Fruit fly (Drosophila melanogaster) whole organism, prepupa: ENCODE measurements around the gene Ppt1.

Experiments used
- Blimp-1 ChIP-seq: fragments of 200-800 bp; sonication (Bioruptor generic); optimal IDR thresholded peaks from 3 replicates; lab custom pipeline; 2017; ENCODE audit warnings: missing biosample characterization, missing genetic modification characterization, mild to moderate bottlenecking, moderate library complexity, missing genetic modification reagents
- CG10631 ChIP-seq: fragments of 200-800 bp; sonication (Bioruptor generic); optimal IDR thresholded peaks from 2 replicates; lab custom pipeline; 2016; ENCODE audit warnings: missing biosample characterization, missing genetic modification characterization
- CG11294 ChIP-seq: fragments of 200-800 bp; sonication (Bioruptor generic); IDR thresholded peaks from 2 replicates; pipeline ENCODE4 v1.3.6; 2022; ENCODE audit warnings: missing biosample characterization, missing genetic modification characterization
- CG11762 ChIP-seq: fragments of 200-800 bp; sonication (Bioruptor generic); optimal IDR thresholded peaks from 3 replicates; lab custom pipeline; 2016; ENCODE audit warnings: missing biosample characterization, missing genetic modification characterization; ENCODE audit not compliant: insufficient read depth
- CG11902 ChIP-seq: fragments of 200-800 bp; sonication (Bioruptor generic); optimal IDR thresholded peaks from 3 replicates; lab custom pipeline; 2016; ENCODE audit warnings: missing biosample characterization, missing genetic modification characterization
- CG15336 ChIP-seq: fragments of 200-800 bp; sonication (Bioruptor generic); IDR thresholded peaks from 2 replicates; pipeline ENCODE4 v1.3.6; 2022; ENCODE audit warnings: missing biosample characterization, missing genetic modification characterization
- CG1621 ChIP-seq: fragments of 200-800 bp; sonication (Bioruptor generic); optimal IDR thresholded peaks from 3 replicates; lab custom pipeline; 2018; ENCODE audit warnings: missing biosample characterization, mild to moderate bottlenecking, missing genetic modification characterization
- CG16779 ChIP-seq: fragments of 200-800 bp; sonication (Bioruptor generic); optimal IDR thresholded peaks from 3 replicates; lab custom pipeline; 2017; ENCODE audit warnings: missing biosample characterization, mild to moderate bottlenecking, missing genetic modification characterization
- CG3032 ChIP-seq: fragments of 200-800 bp; optimal IDR thresholded peaks from 2 replicates; lab custom pipeline; 2019; ENCODE audit warnings: missing biosample characterization, mild to moderate bottlenecking, missing genetic modification characterization, moderate library complexity
- CG31627 ChIP-seq: fragments of 200-800 bp; sonication (Bioruptor generic); optimal IDR thresholded peaks from 3 replicates; lab custom pipeline; 2016; ENCODE audit warnings: missing biosample characterization, missing genetic modification characterization
- CG32006 ChIP-seq: fragments of 200-800 bp; sonication (Bioruptor generic); optimal IDR thresholded peaks from 3 replicates; lab custom pipeline; 2017; ENCODE audit warnings: missing biosample characterization, mild to moderate bottlenecking, missing genetic modification characterization
- CG34406 ChIP-seq: fragments of 200-800 bp; sonication (Bioruptor generic); optimal IDR thresholded peaks from 3 replicates; lab custom pipeline; 2016; ENCODE audit warnings: missing biosample characterization, missing genetic modification characterization
- CG3919 ChIP-seq: fragments of 200-800 bp; sonication (Bioruptor generic); optimal IDR thresholded peaks from 3 replicates; lab custom pipeline; 2016; ENCODE audit warnings: missing biosample characterization, missing genetic modification characterization
- CG4318 ChIP-seq: fragments of 200-800 bp; sonication (Bioruptor generic); optimal IDR thresholded peaks from 3 replicates; lab custom pipeline; 2017; ENCODE audit warnings: missing biosample characterization, mild to moderate bottlenecking, missing genetic modification characterization
- CG6163 ChIP-seq: fragments of 200-800 bp; sonication (Bioruptor generic); IDR thresholded peaks from 3 replicates; pipeline ENCODE4 v1.3.6; 2022; ENCODE audit warnings: missing biosample characterization, missing genetic modification characterization
- CG6276 ChIP-seq: fragments of 200-800 bp; sonication (Bioruptor generic); optimal IDR thresholded peaks from 2 replicates; lab custom pipeline; 2017; ENCODE audit warnings: missing biosample characterization, mild to moderate bottlenecking, missing genetic modification characterization
- CG6792 ChIP-seq: fragments of 200-800 bp; sonication (Bioruptor generic); optimal IDR thresholded peaks from 3 replicates; lab custom pipeline; 2016; ENCODE audit warnings: missing biosample characterization, missing genetic modification characterization
- CG6808 ChIP-seq: fragments of 200-800 bp; sonication (Bioruptor generic); optimal IDR thresholded peaks from 3 replicates; lab custom pipeline; 2017; ENCODE audit warnings: missing biosample characterization, missing genetic modification characterization, mild to moderate bottlenecking, moderate library complexity, missing genetic modification reagents
- CG8119 ChIP-seq: fragments of 200-800 bp; sonication (Bioruptor generic); IDR thresholded peaks from 3 replicates; pipeline ENCODE4 v1.3.6; 2022; ENCODE audit warnings: missing biosample characterization, missing genetic modification characterization
- CG8319 ChIP-seq: fragments of 200-800 bp; sonication (Bioruptor generic); optimal IDR thresholded peaks from 3 replicates; lab custom pipeline; 2016; ENCODE audit warnings: missing biosample characterization, missing genetic modification characterization
- CG8632 ChIP-seq: fragments of 200-800 bp; sonication (Bioruptor generic); optimal IDR thresholded peaks from 3 replicates; lab custom pipeline; 2016; ENCODE audit warnings: missing biosample characterization, missing genetic modification characterization
- CG9139 ChIP-seq: fragments of 200-800 bp; sonication (Bioruptor generic); optimal IDR thresholded peaks from 3 replicates; lab custom pipeline; 2017; ENCODE audit warnings: missing biosample characterization, mild to moderate bottlenecking, missing genetic modification characterization
- Eip78C ChIP-seq: fragments of 200-800 bp; sonication (Bioruptor generic); peaks from one replicate; lab custom pipeline; 2016; ENCODE audit warnings: missing biosample characterization, missing genetic modification characterization
- Eip93F ChIP-seq: fragments of 200-800 bp; sonication (Bioruptor generic); optimal IDR thresholded peaks from 2 replicates; lab custom pipeline; 2016; ENCODE audit warnings: missing biosample characterization, mild to moderate bottlenecking, missing genetic modification characterization
- Ets21C ChIP-seq: fragments of 200-800 bp; sonication (Bioruptor generic); optimal IDR thresholded peaks from 3 replicates; lab custom pipeline; 2016; ENCODE audit warnings: missing biosample characterization, missing genetic modification characterization
- Ets96B ChIP-seq: fragments of 200-800 bp; optimal IDR thresholded peaks from 2 replicates; lab custom pipeline; 2019; ENCODE audit warnings: missing biosample characterization, mild to moderate bottlenecking, missing genetic modification characterization, moderate library complexity
- Hr38 ChIP-seq: sonication (Bioruptor generic); optimal IDR thresholded peaks from 2 replicates; lab custom pipeline; 2016; ENCODE audit warnings: missing biosample characterization, missing genetic modification characterization
- Hr39 ChIP-seq: fragments of 200-800 bp; sonication (Bioruptor generic); optimal IDR thresholded peaks from 2 replicates; lab custom pipeline; 2016; ENCODE audit warnings: missing biosample characterization, missing genetic modification characterization
- Lpt ChIP-seq: fragments of 200-800 bp; sonication (Bioruptor generic); optimal IDR thresholded peaks from 3 replicates; lab custom pipeline; 2016; ENCODE audit warnings: missing biosample characterization, missing genetic modification characterization
- Met ChIP-seq: fragments of 200-800 bp; sonication (Bioruptor generic); optimal IDR thresholded peaks from 3 replicates; lab custom pipeline; 2016; ENCODE audit warnings: missing biosample characterization, missing genetic modification characterization
- OdsH ChIP-seq: fragments of 200-800 bp; sonication (Bioruptor generic); optimal IDR thresholded peaks from 3 replicates; lab custom pipeline; 2016; ENCODE audit warnings: missing biosample characterization, missing genetic modification characterization
- Smox ChIP-seq: fragments of 200-800 bp; sonication (Bioruptor generic); optimal IDR thresholded peaks from 3 replicates; lab custom pipeline; 2016; ENCODE audit warnings: missing biosample characterization, missing genetic modification characterization
- Sox102F ChIP-seq: fragments of 200-800 bp; sonication (Bioruptor generic); optimal IDR thresholded peaks from 2 replicates; lab custom pipeline; 2016; ENCODE audit warnings: missing biosample characterization, mild to moderate bottlenecking, missing genetic modification characterization
- dac ChIP-seq: fragments of 200-800 bp; sonication (Bioruptor generic); optimal IDR thresholded peaks from 2 replicates; lab custom pipeline; 2017; ENCODE audit warnings: missing biosample characterization, mild to moderate bottlenecking, missing genetic modification characterization
- eg ChIP-seq: fragments of 200-800 bp; sonication (Bioruptor generic); IDR thresholded peaks from 3 replicates; pipeline ENCODE4 v1.3.6; 2022; ENCODE audit warnings: missing biosample characterization, missing genetic modification characterization
- esn ChIP-seq: fragments of 200-800 bp; sonication (Bioruptor generic); optimal IDR thresholded peaks from 2 replicates; lab custom pipeline; 2016; ENCODE audit warnings: missing biosample characterization, mild to moderate bottlenecking, missing genetic modification characterization, moderate library complexity
- fd59A ChIP-seq: fragments of 200-800 bp; sonication (Bioruptor generic); optimal IDR thresholded peaks from 2 replicates; lab custom pipeline; 2017; ENCODE audit warnings: missing biosample characterization, mild to moderate bottlenecking, missing genetic modification characterization, missing genetic modification reagents
- fkh ChIP-seq: fragments of 200-800 bp; sonication (Bioruptor generic); optimal IDR thresholded peaks from 3 replicates; lab custom pipeline; 2017; ENCODE audit warnings: missing biosample characterization, mild to moderate bottlenecking, missing genetic modification characterization, moderate library complexity
- lz ChIP-seq: fragments of 200-800 bp; sonication (Bioruptor generic); optimal IDR thresholded peaks from 3 replicates; lab custom pipeline; 2016; ENCODE audit warnings: missing biosample characterization, missing genetic modification characterization
- salr ChIP-seq, 2 experiments: fragments of 200-800 bp; sonication (Bioruptor generic); optimal IDR thresholded peaks; 3 replicates each; lab custom pipeline; 2016 to 2018; ENCODE audit warnings: missing biosample characterization in 2 of 2, missing genetic modification characterization in 2 of 2, mild to moderate bottlenecking in 1 of 2
- spab ChIP-seq: fragments of 200-800 bp; sonication (Bioruptor generic); optimal IDR thresholded peaks from 2 replicates; lab custom pipeline; 2017; ENCODE audit warnings: missing biosample characterization, mild to moderate bottlenecking, missing genetic modification characterization, missing genetic modification reagents
- ss ChIP-seq, 2 experiments: fragments of 200-800 bp; sonication (Bioruptor generic); optimal IDR thresholded peaks; 2 replicates in 1 of 2; 3 replicates in 1 of 2; lab custom pipeline; 2017 to 2018; ENCODE audit warnings: mild to moderate bottlenecking in 2 of 2, missing biosample characterization in 2 of 2, missing genetic modification characterization in 2 of 2, moderate library complexity in 1 of 2
- topi ChIP-seq: fragments of 200-800 bp; sonication (Bioruptor generic); optimal IDR thresholded peaks from 3 replicates; lab custom pipeline; 2016; ENCODE audit warnings: missing biosample characterization, missing genetic modification characterization
- vri ChIP-seq: fragments of 200-800 bp; sonication (Bioruptor generic); optimal IDR thresholded peaks from 3 replicates; lab custom pipeline; 2016; ENCODE audit warnings: missing biosample characterization, mild to moderate bottlenecking, missing genetic modification characterization

The Ppt1 gene

DNA sequence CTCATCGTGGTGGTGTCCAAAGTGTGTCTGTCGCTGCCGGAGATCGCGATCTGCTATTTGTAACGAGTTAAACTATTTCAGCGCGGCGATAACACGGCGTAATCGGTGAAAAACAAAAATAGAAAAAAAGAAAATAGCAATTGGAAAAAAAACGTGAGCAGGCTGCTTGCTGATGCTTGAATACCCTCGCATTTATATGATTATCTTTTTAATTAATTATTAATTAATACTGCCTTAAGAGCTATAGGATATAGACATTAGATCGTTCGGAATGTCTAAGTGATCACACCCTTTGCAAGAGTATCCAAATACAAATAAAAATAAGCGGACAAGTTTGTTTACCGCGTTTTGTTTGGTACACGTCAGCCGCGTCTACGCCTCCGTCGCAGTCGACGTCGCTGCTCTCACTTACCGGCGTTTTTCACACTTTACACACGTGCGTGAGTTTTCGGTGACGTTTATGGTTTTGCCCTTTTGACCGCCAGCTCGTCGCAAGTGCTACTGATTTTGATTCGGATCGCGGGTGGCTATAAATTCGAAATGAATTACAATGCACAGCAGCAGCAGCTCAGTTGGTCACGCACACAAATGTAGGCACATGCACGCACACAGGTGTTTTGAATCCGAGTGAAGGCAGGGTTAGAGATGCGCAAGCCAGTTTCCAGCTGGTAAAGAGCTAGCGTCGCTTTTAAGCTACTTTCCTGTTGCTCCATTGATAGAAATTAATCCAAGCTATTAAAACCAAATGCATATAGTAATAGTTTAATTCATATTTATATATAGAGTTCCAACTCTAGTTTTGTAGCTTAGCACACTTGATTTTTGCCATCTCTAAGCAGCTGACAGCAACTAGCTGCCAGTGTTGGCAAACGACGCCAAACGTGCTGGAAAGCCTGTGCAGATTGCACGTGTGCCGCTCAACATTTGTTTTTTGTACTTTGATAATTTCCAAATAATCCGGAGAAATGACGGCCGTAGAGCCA, 24.3 kb upstream of the Ppt1 start, which contains the start of the genes CG2004 and CG1785 (continued):
- TF ChIP-seq salr (GFP tag; optimal IDR thresholded peaks at IDR 0.05; lab: Kevin White, UChicago) (peak; percentile 67 to 77), CG4318 (GFP tag; lab: Kevin White, UChicago) (peak; percentile 81), Blimp-1 (GFP tag; lab: Kevin White, UChicago) (peak; percentile 63), CG10631 (peak; percentile 92), CG3032 (tag; lab: Kevin White, UChicago) (peak; percentile 87), ss (GFP tag; optimal IDR thresholded peaks at IDR 0.05; lab: Kevin White, UChicago) (peak; percentile 40 to 41), Smox (GFP tag; lab: Kevin White, UChicago) (peak; percentile 89), Eip93F (GFP tag; lab: Kevin White, UChicago) (peak; percentile 73), fkh (GFP tag; lab: Kevin White, UChicago) (peak; percentile 92), dac (GFP tag; lab: Kevin White, UChicago) (peak; percentile 67), CG11294 (peak; percentile 87), OdsH (GFP tag; lab: Kevin White, UChicago) (peak; percentile 91), esn (peak; percentile 93), CG6808 (GFP tag; lab: Kevin White, UChicago) (peak; percentile 66), CG6276 (peak; percentile 76), CG31627 (peak; percentile 91), Hr39 (peak; percentile 90), CG3919 (peak; percentile 91), Hr38 (GFP tag; lab: Kevin White, UChicago) (no peak), Ets96B (peak; percentile 84), CG6163 (GFP tag; lab: Robert Waterston, UW) (peak; percentile 94), CG8119 (GFP tag; lab: Robert Waterston, UW) (peak; percentile 75)

dm6 chrX:8709234-8709843, 19.3 kb upstream of the Ppt1 start, which contains the start of gene Hexo2:
TSS of gene Hexo2 (plus strand) at chrX:8709652.
- peak; percentile 93 for TF ChIP-seq CG16779 (tag; lab: Kevin White, UChicago)
- TF ChIP-seq CG11902 (GFP tag; lab: Kevin White, UChicago), result peak; percentile 98
- TF ChIP-seq Blimp-1 (GFP tag; lab: Kevin White, UChicago), result peak; percentile 93
- peak; percentile 95 for TF ChIP-seq CG1621 (tag; lab: Kevin White, UChicago)
- TF ChIP-seq dac (GFP tag; lab: Kevin White, UChicago), result peak; percentile 99
- peak; percentile 98 for TF ChIP-seq Sox102F (GFP tag; lab: Kevin White, UChicago)
- TF ChIP-seq CG6792 (GFP tag; lab: Kevin White, UChicago), result peak; percentile 99
- peak; percentile 94 for TF ChIP-seq vri (GFP tag; lab: Kevin White, UChicago)
- TF ChIP-seq Smox (GFP tag; lab: Kevin White, UChicago), result peak; percentile 98
- peak; percentile 99 for TF ChIP-seq CG4318 (GFP tag; lab: Kevin White, UChicago)
- TF ChIP-seq Eip78C (GFP tag; lab: Kevin White, UChicago), result peak; percentile 99
- peak; percentile 89 for TF ChIP-seq CG9139 (GFP tag; lab: Kevin White, UChicago)
- peak; percentile 92 for TF ChIP-seq Ets96B
- peak; percentile 98 for TF ChIP-seq Met (GFP tag; lab: Kevin White, UChicago)
- TF ChIP-seq CG15336 (GFP tag; lab: Robert Waterston, UW), result peak; percentile 98
- peak; percentile 97 for TF ChIP-seq CG10631
- TF ChIP-seq OdsH (GFP tag; lab: Kevin White, UChicago), result peak; percentile 98
- peak; percentile 96 for TF ChIP-seq CG11762
- peak; percentile 99 for TF ChIP-seq eg
- peak; percentile 91 for TF ChIP-seq fd59A (GFP tag; lab: Kevin White, UChicago)
- peak; percentile 99 for TF ChIP-seq lz
- TF ChIP-seq Eip93F (GFP tag; lab: Kevin White, UChicago), result peak; percentile 96
- peak; percentile 99 for TF ChIP-seq Hr39
- peak; percentile 97 for TF ChIP-seq Ets21C (GFP tag; lab: Kevin White, UChicago)
- TF ChIP-seq CG8319 (GFP tag; lab: Kevin White, UChicago), result peak; percentile 96
- peak; percentile 98 for TF ChIP-seq CG8119 (GFP tag; lab: Robert Waterston, UW)
- peak; percentile 99 for TF ChIP-seq CG32006 (GFP tag; lab: Kevin White, UChicago)
- TF ChIP-seq CG11294, result peak; percentile 97
- TF ChIP-seq Hr38 (GFP tag; lab: Kevin White, UChicago), result peak; percentile 95
- TF ChIP-seq topi (GFP tag; lab: Kevin White, UChicago), result peak; percentile 99
- TF ChIP-seq spab (GFP tag; lab: Kevin White, UChicago), result peak; percentile 92
- TF ChIP-seq CG34406, result peak; percentile 96
- TF ChIP-seq CG8632, result peak; percentile 96
- TF ChIP-seq CG6163 (GFP tag; lab: Robert Waterston, UW), result peak; percentile 99
- TF ChIP-seq Lpt (GFP tag; lab: Kevin White, UChicago), result peak; percentile 98
